Worm (Caenorhabditis elegans): ENCODE data around the gene Y25C1A.14.

DNA sequence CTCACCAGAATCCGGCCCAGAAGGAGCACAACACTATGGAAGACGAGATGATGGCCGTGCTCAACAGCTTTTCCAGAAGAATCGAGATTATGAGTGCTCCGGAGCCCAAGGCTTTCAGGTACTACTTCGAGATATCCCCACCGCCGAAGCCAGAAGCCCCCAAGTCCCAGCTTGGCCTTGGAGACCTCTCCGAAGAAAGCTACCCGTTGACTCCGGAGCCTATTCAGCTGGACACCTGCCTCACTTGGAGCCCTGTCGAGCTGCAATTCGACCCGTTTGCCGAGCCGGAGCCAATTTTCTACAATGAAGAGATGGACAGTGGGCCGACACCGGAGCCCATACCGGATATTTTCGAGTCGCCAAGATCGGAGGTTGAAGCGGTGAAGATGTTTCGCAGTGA is 35.2 kb downstream of the Y25C1A.14 start:
- TF ChIP-seq zag-1 (tag; optimal IDR thresholded peaks at IDR 0.05), result no peak
- no peak for TF ChIP-seq elt-3 (tag; optimal IDR thresholded peaks at IDR 0.05)
- no peak for TF ChIP-seq lin-11 (tag; optimal IDR thresholded peaks at IDR 0.05)
- TF ChIP-seq Y55F3AM.14 (GFP tag; optimal IDR thresholded peaks at IDR 0.05), result no peak
